Worm (Caenorhabditis elegans): ENCODE measurements around the gene C09B8.3.

- TF ChIP-seq ceh-2 (tag; optimal IDR thresholded peaks at IDR 0.05) = no peak
- no peak for TF ChIP-seq che-1 (tag; optimal IDR thresholded peaks at IDR 0.05)
- TF ChIP-seq sdc-2 (tag; optimal IDR thresholded peaks at IDR 0.05) = no peak
- TF ChIP-seq pqm-1 (tag; optimal IDR thresholded peaks at IDR 0.05) = no peak
- TF ChIP-seq dmd-4 (tag; optimal IDR thresholded peaks at IDR 0.05; ENCODE audit: borderline replicate concordance) = no peak
- TF ChIP-seq npax-4 (tag; optimal IDR thresholded peaks at IDR 0.05) = no peak
These were observed 10.3 kb upstream of the C09B8.3 start for ce11 chrX:6020782-6021181.

All from whole organism, late embryonic.